Worm (Caenorhabditis elegans) whole organism, late embryonic: ENCODE results near the gene str-47.

Experiments used
- F13H6.1 ChIP-seq: sonication (generic microtip); optimal IDR thresholded peaks from 2 replicates; lab custom pipeline; 2016; ENCODE audit warnings: missing genetic modification characterization, missing compliant biosample characterization
- K09A11.1 ChIP-seq: sonication (generic microtip); optimal IDR thresholded peaks from 2 replicates; lab custom pipeline; 2017; ENCODE audit warnings: antibody characterized with exemption, mild to moderate bottlenecking, missing genetic modification characterization, missing compliant biosample characterization; ENCODE audit not compliant: insufficient read depth
- ahr-1 ChIP-seq: sonication (generic microtip); optimal IDR thresholded peaks from 2 replicates; lab custom pipeline; 2016; ENCODE audit warnings: missing genetic modification characterization, missing compliant biosample characterization
- ama-1 ChIP-seq: fragments of 150-350 bp; optimal IDR thresholded peaks from 2 replicates; lab custom pipeline; 2014
- ceh-14 ChIP-seq: sonication (generic microtip); optimal IDR thresholded peaks from 2 replicates; lab custom pipeline; 2016; ENCODE audit warnings: missing genotype, missing genetic modification characterization, missing compliant biosample characterization
- ceh-18 ChIP-seq: sonication (generic microtip); optimal IDR thresholded peaks from 2 replicates; lab custom pipeline; 2016; ENCODE audit warnings: missing genetic modification characterization, missing compliant biosample characterization
- ceh-19 ChIP-seq: fragments of 200-800 bp; sonication (Bioruptor generic); optimal IDR thresholded peaks from 2 replicates; lab custom pipeline; 2018; ENCODE audit warnings: mild to moderate bottlenecking, missing genetic modification characterization, missing compliant biosample characterization
- ceh-22 ChIP-seq: sonication (generic microtip); optimal IDR thresholded peaks from 2 replicates; lab custom pipeline; 2017; ENCODE audit warnings: missing biosample characterization, missing genetic modification characterization
- ceh-30 ChIP-seq: fragments of 150-350 bp; optimal IDR thresholded peaks from 2 replicates; lab custom pipeline; 2014; ENCODE audit warnings: missing biosample characterization, missing genetic modification characterization
- ceh-34 ChIP-seq: sonication (generic microtip); optimal IDR thresholded peaks from 2 replicates; lab custom pipeline; 2016; ENCODE audit warnings: mild to moderate bottlenecking, missing genetic modification characterization, missing compliant biosample characterization
- ceh-9 ChIP-seq: sonication (generic microtip); optimal IDR thresholded peaks from 2 replicates; lab custom pipeline; 2016; ENCODE audit warnings: mild to moderate bottlenecking, missing genetic modification characterization, inconsistent platforms, missing compliant biosample characterization
- dmd-4 ChIP-seq: sonication (generic microtip); optimal IDR thresholded peaks from 2 replicates; lab custom pipeline; 2016; ENCODE audit warnings: borderline replicate concordance, missing genetic modification characterization, missing compliant biosample characterization
- elt-2 ChIP-seq: sonication (generic microtip); optimal IDR thresholded peaks from 2 replicates; lab custom pipeline; 2016; ENCODE audit warnings: missing genetic modification reagents, missing genetic modification characterization, missing compliant biosample characterization
- ets-4 ChIP-seq: sonication (generic microtip); optimal IDR thresholded peaks from 2 replicates; lab custom pipeline; 2016; ENCODE audit warnings: missing genetic modification characterization, missing compliant biosample characterization
- eyg-1 ChIP-seq: sonication (generic microtip); optimal IDR thresholded peaks from 2 replicates; lab custom pipeline; 2016; ENCODE audit warnings: missing genotype, missing genetic modification characterization, missing compliant biosample characterization
- fkh-6 ChIP-seq: sonication (generic microtip); optimal IDR thresholded peaks from 2 replicates; lab custom pipeline; 2016; ENCODE audit warnings: missing genetic modification characterization, missing compliant biosample characterization
- hlh-13 ChIP-seq: fragments of 200-800 bp; sonication (Bioruptor generic); optimal IDR thresholded peaks from 2 replicates; lab custom pipeline; 2018; ENCODE audit warnings: mild to moderate bottlenecking, missing genetic modification characterization, missing compliant biosample characterization
- hlh-30 ChIP-seq: sonication (generic microtip); optimal IDR thresholded peaks from 2 replicates; lab custom pipeline; 2017; ENCODE audit warnings: antibody characterized with exemption, missing genetic modification characterization, missing compliant biosample characterization; ENCODE audit not compliant: insufficient read depth
- hlh-8 ChIP-seq: sonication (generic microtip); optimal IDR thresholded peaks from 2 replicates; lab custom pipeline; 2016; ENCODE audit warnings: missing genotype, missing genetic modification characterization, missing compliant biosample characterization
- lin-11 ChIP-seq: fragments of 200-800 bp; sonication (Bioruptor generic); optimal IDR thresholded peaks from 2 replicates; lab custom pipeline; 2018; ENCODE audit warnings: mild to moderate bottlenecking, missing genetic modification characterization, missing compliant biosample characterization
- nfya-1 ChIP-seq: sonication (generic microtip); optimal IDR thresholded peaks from 2 replicates; lab custom pipeline; 2017; ENCODE audit warnings: missing genetic modification characterization, mild to moderate bottlenecking, missing compliant biosample characterization, antibody characterized with exemption, moderate library complexity
- nhr-11 ChIP-seq: fragments of 150-350 bp; optimal IDR thresholded peaks from 2 replicates; lab custom pipeline; 2014; ENCODE audit warnings: missing biosample characterization, missing genetic modification characterization
- npax-4 ChIP-seq: sonication (generic microtip); optimal IDR thresholded peaks from 2 replicates; lab custom pipeline; 2016; ENCODE audit warnings: missing genetic modification characterization, missing compliant biosample characterization
- pag-3 ChIP-seq: sonication (generic microtip); optimal IDR thresholded peaks from 2 replicates; lab custom pipeline; 2016; ENCODE audit warnings: missing compliant biosample characterization, missing genetic modification characterization, borderline replicate concordance
- pax-1 ChIP-seq: fragments of 150-350 bp; optimal IDR thresholded peaks from 2 replicates; lab custom pipeline; 2014; ENCODE audit warnings: missing biosample characterization, missing genetic modification characterization
- pha-4 ChIP-seq: fragments of 150-350 bp; optimal IDR thresholded peaks from 2 replicates; lab custom pipeline; 2018; ENCODE audit warnings: missing biosample characterization, missing genetic modification reagents, missing genetic modification characterization
- pqm-1 ChIP-seq: sonication (generic microtip); optimal IDR thresholded peaks from 2 replicates; lab custom pipeline; 2016; ENCODE audit warnings: missing genetic modification characterization, missing compliant biosample characterization
- pros-1 ChIP-seq: fragments of 150-350 bp; optimal IDR thresholded peaks from 2 replicates; lab custom pipeline; 2014; ENCODE audit warnings: missing biosample characterization, missing genetic modification reagents, missing genetic modification characterization
- ref-2 ChIP-seq: sonication (generic microtip); optimal IDR thresholded peaks from 2 replicates; lab custom pipeline; 2016; ENCODE audit warnings: missing genetic modification characterization, missing compliant biosample characterization
- rnt-1 ChIP-seq: sonication (generic microtip); optimal IDR thresholded peaks from 2 replicates; lab custom pipeline; 2016; ENCODE audit warnings: missing genetic modification characterization, missing compliant biosample characterization
- sox-2 ChIP-seq: fragments of 200-800 bp; sonication (Bioruptor generic); IDR thresholded peaks from 2 replicates; pipeline ENCODE4 v1.3.6; 2022; ENCODE audit warnings: missing genetic modification reagents, missing genetic modification characterization, missing compliant biosample characterization
- syd-9 ChIP-seq: sonication (generic microtip); optimal IDR thresholded peaks from 2 replicates; lab custom pipeline; 2016; ENCODE audit warnings: mild to moderate bottlenecking, missing genetic modification characterization, moderate library complexity, missing compliant biosample characterization
- tbx-2 ChIP-seq: sonication (generic microtip); optimal IDR thresholded peaks from 2 replicates; lab custom pipeline; 2016; ENCODE audit warnings: missing genetic modification characterization, missing compliant biosample characterization
- tbx-7 ChIP-seq: sonication (generic microtip); optimal IDR thresholded peaks from 2 replicates; lab custom pipeline; 2016; ENCODE audit warnings: missing genotype, missing genetic modification characterization, missing compliant biosample characterization
- unc-86 ChIP-seq: sonication (generic microtip); optimal IDR thresholded peaks from 2 replicates; lab custom pipeline; 2016; ENCODE audit warnings: missing genetic modification characterization, missing compliant biosample characterization
- zip-5 ChIP-seq: sonication (generic microtip); optimal IDR thresholded peaks from 2 replicates; lab custom pipeline; 2016; ENCODE audit warnings: missing genetic modification characterization, missing compliant biosample characterization
- ztf-16 ChIP-seq: sonication (generic microtip); optimal IDR thresholded peaks from 2 replicates; lab custom pipeline; 2017; ENCODE audit warnings: missing genetic modification characterization, missing compliant biosample characterization

The str-47 gene

DNA sequence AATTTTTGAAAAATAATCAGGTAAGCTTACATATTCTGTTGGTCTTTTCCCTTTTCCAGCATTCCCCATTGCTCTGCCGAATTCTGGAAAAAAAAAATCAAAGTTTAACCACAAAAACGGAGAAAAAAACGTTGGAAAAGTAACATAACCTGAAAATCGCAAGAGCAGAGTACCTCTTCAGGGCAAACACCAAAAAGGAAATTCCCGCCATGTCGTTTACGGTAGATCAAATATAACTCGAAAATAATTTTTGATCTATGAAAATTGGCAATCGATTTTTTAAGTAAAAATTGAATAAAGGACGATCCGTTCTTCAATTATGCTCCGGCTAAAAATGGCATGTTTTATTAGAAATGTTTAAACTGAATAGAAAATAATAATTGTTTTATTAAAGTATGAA is 42.1 kb upstream of the str-47 start, which contains the start of gene C50E3.11:
C50E3.11 (minus strand) TSS at position 83 of the 400 bp plus-strand sequence.
- TF ChIP-seq ceh-34 (no peak), ztf-16 (no peak), ama-1 (no peak), hlh-8 (tag; lab: Kevin White, UChicago) (no peak), ets-4 (tag; lab: Kevin White, UChicago) (no peak), lin-11 (tag; lab: Kevin White, UChicago) (no peak), ceh-18 (no peak), pha-4 (tag; lab: Kevin White, UChicago) (no peak), rnt-1 (tag; lab: Kevin White, UChicago) (no peak), K09A11.1 (no peak), ahr-1 (tag; lab: Kevin White, UChicago) (no peak)

DNA sequence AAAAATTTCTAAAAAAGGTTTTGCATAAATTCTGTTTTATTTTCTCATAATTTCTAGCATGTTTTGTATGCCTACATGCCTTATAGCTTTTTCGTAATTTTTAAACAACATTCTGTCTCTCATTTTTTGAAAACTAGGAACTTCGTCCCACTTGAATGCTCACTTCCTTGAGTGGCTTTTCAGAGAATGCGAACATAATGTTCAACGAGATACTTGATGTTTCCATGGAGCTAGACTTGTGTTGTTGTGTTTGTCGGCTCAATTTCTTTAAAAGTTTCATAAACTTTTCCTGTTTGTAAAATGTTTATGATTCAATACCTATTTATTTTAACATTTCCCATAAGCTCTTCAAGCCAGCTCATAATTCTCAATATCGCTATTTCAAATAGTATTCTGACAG is 40.7 kb upstream of the str-47 start, which contains the start of gene clec-213:
clec-213 (plus strand) TSS at position 301 of the 400 bp plus-strand sequence.
- TF ChIP-seq ref-2 (tag; lab: Kevin White, UChicago) = no peak
- no peak for TF ChIP-seq hlh-30 (tag; lab: Kevin White, UChicago)
- TF ChIP-seq ceh-34 = no peak
- TF ChIP-seq tbx-7 (tag; lab: Kevin White, UChicago) = no peak
- TF ChIP-seq sox-2 (GFP tag; lab: Robert Waterston, UW) = no peak
- no peak for TF ChIP-seq nhr-11 (tag; lab: Kevin White, UChicago)
- no peak for TF ChIP-seq eyg-1 (tag; lab: Kevin White, UChicago)
- no peak for TF ChIP-seq pros-1 (tag; lab: Kevin White, UChicago)
- no peak for TF ChIP-seq nfya-1 (tag; lab: Kevin White, UChicago)
- no peak for TF ChIP-seq ceh-18
- TF ChIP-seq syd-9 (tag; lab: Kevin White, UChicago) = no peak
- no peak for TF ChIP-seq ceh-9 (tag; lab: Kevin White, UChicago)
- TF ChIP-seq elt-2 (tag; lab: Kevin White, UChicago) = no peak
- no peak for TF ChIP-seq pqm-1 (tag; lab: Kevin White, UChicago)
- TF ChIP-seq pag-3 (tag; lab: Kevin White, UChicago) = no peak
- no peak for TF ChIP-seq unc-86 (tag; lab: Kevin White, UChicago)
- no peak for TF ChIP-seq zip-5 (tag; lab: Kevin White, UChicago)
- no peak for TF ChIP-seq ceh-14 (tag; lab: Kevin White, UChicago)
- TF ChIP-seq F13H6.1 (tag; lab: Kevin White, UChicago) = no peak

DNA sequence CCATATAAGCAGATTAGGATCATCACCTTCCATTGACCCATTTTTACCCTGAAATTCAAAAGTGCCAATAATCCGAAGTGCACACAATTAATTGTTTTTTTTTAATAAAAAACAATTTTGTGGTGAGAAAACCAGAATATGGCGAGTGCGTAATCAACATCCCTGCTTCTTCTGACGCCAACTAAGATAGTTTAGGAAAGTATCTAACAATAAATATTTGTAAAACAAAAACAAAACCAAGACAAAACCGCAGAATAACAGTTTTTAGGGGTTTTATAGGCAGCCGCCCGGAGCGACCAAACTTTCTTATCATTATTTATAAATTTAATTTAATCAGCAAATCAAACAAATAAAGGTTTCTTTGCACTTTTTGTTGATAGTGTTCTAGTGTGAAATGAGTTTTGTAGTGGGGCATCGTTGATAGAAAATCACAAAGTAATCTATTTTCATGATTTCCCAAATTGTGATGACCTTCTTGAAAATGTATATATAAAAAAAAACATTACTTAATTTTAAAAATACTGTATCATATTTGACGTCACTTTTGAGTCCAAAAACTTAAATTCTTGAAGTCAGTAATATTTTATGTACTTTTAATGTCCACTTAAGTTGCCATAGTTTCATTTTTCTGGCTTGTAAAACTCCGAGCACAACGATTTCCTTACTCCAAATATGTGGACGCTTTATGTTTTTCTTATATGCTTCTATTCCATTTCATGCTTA is 35.7 kb upstream of the str-47 start, which contains the start of the genes folt-3 and clec-214:
folt-3 (minus strand) TSS at position 51 of the 723 bp plus-strand sequence.
clec-214 (plus strand) TSS at position 673 of the 723 bp plus-strand sequence.
- TF ChIP-seq fkh-6 (tag; lab: Kevin White, UChicago) (no peak), sox-2 (GFP tag; lab: Robert Waterston, UW) (no peak), tbx-7 (tag; lab: Kevin White, UChicago) (no peak), ceh-30 (tag; lab: Kevin White, UChicago) (no peak), hlh-30 (tag; lab: Kevin White, UChicago) (no peak), npax-4 (tag; lab: Kevin White, UChicago) (no peak), ceh-18 (no peak), unc-86 (tag; lab: Kevin White, UChicago) (no peak), ceh-22 (tag; lab: Kevin White, UChicago) (no peak), hlh-13 (no peak), ztf-16 (no peak), tbx-2 (tag; lab: Kevin White, UChicago) (no peak), ceh-19 (no peak), pax-1 (tag; lab: Kevin White, UChicago) (no peak), dmd-4 (tag; lab: Kevin White, UChicago) (no peak)
